Worm (Caenorhabditis elegans) whole organism, L1 larva: Measurements from ENCODE around the gene pup-2.

ENCODE experiments used
- aha-1 ChIP-seq: fragments of 150-350 bp; optimal IDR thresholded peaks from 2 replicates; lab custom pipeline; 2014; ENCODE audit warnings: missing biosample characterization, missing genetic modification characterization
- elt-2 ChIP-seq: sonication (generic microtip); optimal IDR thresholded peaks from 2 replicates; lab custom pipeline; 2016; ENCODE audit warnings: missing genetic modification characterization, mild to moderate bottlenecking, inconsistent platforms, missing compliant biosample characterization, missing genetic modification reagents
- elt-3 ChIP-seq, 6 experiments: fragments of 150-350 bp in 1 of 6; sonication (generic microtip); optimal IDR thresholded peaks; 2 replicates each; lab custom pipeline; 2017 to 2018; ENCODE audit warnings: missing biosample characterization in 6 of 6, missing genetic modification characterization in 6 of 6, inconsistent platforms in 1 of 6
- ets-5 ChIP-seq: fragments of 200-800 bp; sonication (Bioruptor generic); IDR thresholded peaks from 2 replicates; pipeline ENCODE4 v1.3.6; 2022; ENCODE audit warnings: missing genetic modification characterization, missing compliant biosample characterization
- lsy-2 ChIP-seq, 2 experiments: fragments of 150-350 bp; optimal IDR thresholded peaks; 2 replicates each; lab custom pipeline; 2014; ENCODE audit warnings: missing biosample characterization in 2 of 2, missing genetic modification characterization in 2 of 2
- mab-9 ChIP-seq: fragments of 200-800 bp; sonication (Bioruptor generic); IDR thresholded peaks from 2 replicates; pipeline ENCODE4 v1.3.6; 2022; ENCODE audit warnings: missing genetic modification reagents, missing genetic modification characterization, missing compliant biosample characterization
- mef-2 ChIP-seq: fragments of 150-350 bp; optimal IDR thresholded peaks from 2 replicates; lab custom pipeline; 2014; ENCODE audit warnings: missing biosample characterization, missing genetic modification characterization
- mep-1 ChIP-seq: fragments of 150-350 bp; optimal IDR thresholded peaks from 2 replicates; lab custom pipeline; 2014; ENCODE audit warnings: missing biosample characterization, missing genetic modification characterization
- nhr-85 ChIP-seq: sonication (generic microtip); peaks from one replicate; lab custom pipeline; 2016; ENCODE audit warnings: missing genetic modification characterization, inconsistent platforms, missing compliant biosample characterization
- skn-1 ChIP-seq: fragments of 150-350 bp; optimal IDR thresholded peaks from 2 replicates; lab custom pipeline; 2014; ENCODE audit warnings: missing biosample characterization, missing genetic modification characterization
- unc-62 ChIP-seq: fragments of 150-350 bp; optimal IDR thresholded peaks from 2 replicates; lab custom pipeline; 2014; ENCODE audit warnings: missing biosample characterization, missing genetic modification reagents, missing genetic modification characterization

- TF ChIP-seq mab-9 (GFP tag; lab: Robert Waterston, UW), result no peak
- TF ChIP-seq unc-62, result no peak
- TF ChIP-seq lsy-2 (tag; optimal IDR thresholded peaks at IDR 0.05; lab: Kevin White, UChicago), result peak in 1 of 2 experiments; percentile 35
- TF ChIP-seq skn-1 (tag; lab: Kevin White, UChicago), result no peak
- no peak for TF ChIP-seq mep-1 (tag; lab: Kevin White, UChicago)
- peak; percentile 93 for TF ChIP-seq elt-2 (tag; lab: Kevin White, UChicago)
- peak in 5 of 6 experiments; percentile 75 to 95 (median 83) for TF ChIP-seq elt-3 (tag; optimal IDR thresholded peaks at IDR 0.05; lab: Kevin White, UChicago)
- no peak for TF ChIP-seq aha-1
- TF ChIP-seq mef-2 (tag; lab: Kevin White, UChicago), result no peak
- TF ChIP-seq ets-5 (GFP tag; lab: Robert Waterston, UW), result no peak
- TF ChIP-seq nhr-85 (tag; lab: Kevin White, UChicago), result peak; percentile 72
Observed at ce11 chrIII:5201267-5201666, 15.5 kb downstream of the pup-2 start.
